Worm (Caenorhabditis elegans): ENCODE data around the gene set-23.

ce11 chrIV:1565725-1566124 lies 35.7 kb upstream of the set-23 start:
- no peak for TF ChIP-seq nhr-237 (tag; optimal IDR thresholded peaks at IDR 0.05)
- no peak for TF ChIP-seq pqm-1 (tag; optimal IDR thresholded peaks at IDR 0.05)
- TF ChIP-seq ztf-4 (tag; optimal IDR thresholded peaks at IDR 0.05) = no peak
- no peak for TF ChIP-seq elt-3 (tag; optimal IDR thresholded peaks at IDR 0.05)
- no peak for TF ChIP-seq lsy-2 (tag; optimal IDR thresholded peaks at IDR 0.05)
- no peak for TF ChIP-seq pax-3 (tag; optimal IDR thresholded peaks at IDR 0.05)
- no peak for TF ChIP-seq nhr-28 (tag; optimal IDR thresholded peaks at IDR 0.05)
- no peak for TF ChIP-seq aly-2 (tag; optimal IDR thresholded peaks at IDR 0.05)
- no peak for TF ChIP-seq unc-62 (GFP tag; optimal IDR thresholded peaks at IDR 0.05)
